Fruit fly (Drosophila melanogaster) whole organism, embryonic: ENCODE measurements around the gene CG13601.

Experiments used
- Awh ChIP-seq: fragments of 200-800 bp; sonication (Bioruptor generic); IDR thresholded peaks from 2 replicates; pipeline ENCODE4, ENCODE4 v1.3.6; 2022; ENCODE audit warnings: missing biosample characterization, missing genetic modification characterization
- Blimp-1 ChIP-seq: fragments of 200-800 bp; sonication (Bioruptor generic); optimal IDR thresholded peaks from 3 replicates; lab custom pipeline; 2018; ENCODE audit warnings: missing biosample characterization, missing genetic modification characterization, mild to moderate bottlenecking, moderate library complexity, missing genetic modification reagents
- CG10366 ChIP-seq: fragments of 200-800 bp; sonication (Bioruptor generic); IDR thresholded peaks from 2 replicates; pipeline ENCODE4 v1.3.6; 2022; ENCODE audit warnings: missing biosample characterization, missing genetic modification characterization
- CG12219 ChIP-seq: fragments of 200-800 bp; sonication (Bioruptor generic); optimal IDR thresholded peaks from 3 replicates; lab custom pipeline; 2018; ENCODE audit warnings: missing biosample characterization, mild to moderate bottlenecking, missing genetic modification characterization
- CG12942 ChIP-seq: fragments of 200-800 bp; sonication (Bioruptor generic); optimal IDR thresholded peaks from 3 replicates; lab custom pipeline; 2016; ENCODE audit warnings: missing biosample characterization, missing genetic modification characterization
- CG13296 ChIP-seq: fragments of 200-800 bp; sonication (Bioruptor generic); optimal IDR thresholded peaks from 3 replicates; lab custom pipeline; 2018; ENCODE audit warnings: missing biosample characterization, mild to moderate bottlenecking, missing genetic modification characterization
- CG13424 ChIP-seq: fragments of 200-800 bp; sonication (Bioruptor generic); optimal IDR thresholded peaks from 2 replicates; lab custom pipeline; 2019; ENCODE audit warnings: missing biosample characterization, mild to moderate bottlenecking, missing genetic modification characterization, moderate library complexity
- CG14441 ChIP-seq: fragments of 200-800 bp; sonication (Bioruptor generic); IDR thresholded peaks from 2 replicates; pipeline ENCODE4 v1.3.6; 2022; ENCODE audit warnings: missing biosample characterization, missing genetic modification characterization
- CG17359 ChIP-seq: fragments of 200-800 bp; sonication (Bioruptor generic); optimal IDR thresholded peaks from 3 replicates; lab custom pipeline; 2018; ENCODE audit warnings: missing biosample characterization, mild to moderate bottlenecking, missing genetic modification characterization, moderate library complexity
- CG18619 ChIP-seq: fragments of 200-800 bp; sonication (Bioruptor generic); optimal IDR thresholded peaks from 3 replicates; lab custom pipeline; 2017; ENCODE audit warnings: missing biosample characterization, mild to moderate bottlenecking, missing genetic modification characterization
- CG2875 ChIP-seq: fragments of 200-800 bp; sonication (Bioruptor generic); optimal IDR thresholded peaks from 2 replicates; lab custom pipeline; 2017; ENCODE audit warnings: missing biosample characterization, mild to moderate bottlenecking, missing genetic modification characterization, missing genetic modification reagents
- CG3726 ChIP-seq: fragments of 200-800 bp; sonication (Bioruptor generic); IDR thresholded peaks from 3 replicates; pipeline ENCODE4, ENCODE4 v1.3.6; 2022; ENCODE audit warnings: missing biosample characterization, missing genetic modification characterization
- CG4328 ChIP-seq: fragments of 200-800 bp; sonication (Bioruptor generic); optimal IDR thresholded peaks from 3 replicates; lab custom pipeline; 2017; ENCODE audit warnings: missing biosample characterization, missing genetic modification reagents, missing genetic modification characterization
- CG6272 ChIP-seq: fragments of 200-800 bp; sonication (Bioruptor generic); IDR thresholded peaks from 2 replicates; pipeline ENCODE4 v1.3.6; 2022; ENCODE audit warnings: missing biosample characterization, missing genetic modification characterization
- CG7372 ChIP-seq: fragments of 200-800 bp; sonication (Bioruptor generic); IDR thresholded peaks from 2 replicates; pipeline ENCODE4 v1.3.6; 2022; ENCODE audit warnings: missing biosample characterization, missing genetic modification characterization
- CG8388 ChIP-seq: fragments of 200-800 bp; sonication (Bioruptor generic); optimal IDR thresholded peaks from 2 replicates; lab custom pipeline; 2019; ENCODE audit warnings: missing biosample characterization, mild to moderate bottlenecking, missing genetic modification characterization, moderate library complexity
- CG8924 ChIP-seq: fragments of 200-800 bp; optimal IDR thresholded peaks from 3 replicates; lab custom pipeline; 2019; ENCODE audit warnings: missing biosample characterization, mild to moderate bottlenecking, missing genetic modification characterization, moderate library complexity
- CG9215 ChIP-seq: fragments of 200-800 bp; sonication (Bioruptor generic); IDR thresholded peaks from 2 replicates; pipeline ENCODE4 v1.3.6; 2022; ENCODE audit warnings: missing biosample characterization, missing genetic modification characterization
- CkIIα-i1 ChIP-seq: fragments of 200-800 bp; sonication (Bioruptor generic); IDR thresholded peaks from 2 replicates; pipeline ENCODE4 v1.3.6; 2022; ENCODE audit warnings: missing biosample characterization, missing genetic modification characterization
- CoRest ChIP-seq: fragments of 200-800 bp; sonication (Bioruptor generic); optimal IDR thresholded peaks from 3 replicates; lab custom pipeline; 2018; ENCODE audit warnings: missing biosample characterization, mild to moderate bottlenecking, missing genetic modification characterization, moderate library complexity
- D ChIP-seq, 2 experiments: fragments of 200-800 bp in 1 of 2; fragments of >200 bp in 1 of 2; sonication (Bioruptor generic) in 1 of 2; optimal IDR thresholded peaks; 2 replicates in 1 of 2; 3 replicates in 1 of 2; lab custom pipeline; 2017; ENCODE audit warnings: mild to moderate bottlenecking in 1 of 2, missing biosample characterization in 1 of 2, missing genetic modification characterization in 1 of 2, missing genetic modification reagents in 1 of 2
- Deaf1 ChIP-seq: fragments of 200-800 bp; optimal IDR thresholded peaks from 3 replicates; lab custom pipeline; 2019; ENCODE audit warnings: missing biosample characterization, mild to moderate bottlenecking, missing genetic modification characterization, moderate library complexity
- E2f1 ChIP-seq: fragments of 200-800 bp; sonication (Bioruptor generic); IDR thresholded peaks from 2 replicates; pipeline ENCODE4 v1.3.6; 2022; ENCODE audit warnings: missing biosample characterization, missing genetic modification characterization
- Fer2 ChIP-seq: fragments of 200-800 bp; sonication (Bioruptor generic); optimal IDR thresholded peaks from 2 replicates; lab custom pipeline; 2018; ENCODE audit warnings: missing biosample characterization, mild to moderate bottlenecking, missing genetic modification characterization, moderate library complexity
- Hmr ChIP-seq: fragments of 200-800 bp; sonication (Bioruptor generic); optimal IDR thresholded peaks from 3 replicates; lab custom pipeline; 2017; ENCODE audit warnings: mild to moderate bottlenecking, missing biosample characterization, missing genetic modification reagents, missing genetic modification characterization
- Hr78 ChIP-seq, 2 experiments: fragments of 200-800 bp in 1 of 2; fragments of >200 bp in 1 of 2; sonication (Bioruptor generic) in 1 of 2; optimal IDR thresholded peaks; 2 replicates each; lab custom pipeline; 2017 to 2019; ENCODE audit warnings: missing biosample characterization in 2 of 2, missing genetic modification characterization in 2 of 2, mild to moderate bottlenecking in 1 of 2, moderate library complexity in 1 of 2
- Hsf ChIP-seq: fragments of 200-800 bp; sonication (Bioruptor generic); optimal IDR thresholded peaks from 3 replicates; lab custom pipeline; 2016; ENCODE audit warnings: missing biosample characterization, missing genetic modification characterization
- NC2α ChIP-seq: fragments of 200-800 bp; sonication (Bioruptor generic); optimal IDR thresholded peaks from 2 replicates; lab custom pipeline; 2016; ENCODE audit warnings: missing biosample characterization, missing genetic modification characterization
- Oaz ChIP-seq: fragments of 200-800 bp; sonication (Bioruptor generic); IDR thresholded peaks from 2 replicates; pipeline ENCODE4 v1.3.6; 2022; ENCODE audit warnings: missing biosample characterization, missing genetic modification characterization
- Pdp1 ChIP-seq, 2 experiments: fragments of 200-800 bp; sonication (Bioruptor generic); optimal IDR thresholded peaks; 3 replicates each; lab custom pipeline; 2016; ENCODE audit warnings: missing biosample characterization in 2 of 2, missing genetic modification characterization in 2 of 2, mild to moderate bottlenecking in 1 of 2, moderate library complexity in 1 of 2
- Sry-δ ChIP-seq: fragments of 200-800 bp; sonication (Bioruptor generic); optimal IDR thresholded peaks from 2 replicates; lab custom pipeline; 2016; ENCODE audit warnings: missing biosample characterization, missing genetic modification characterization
- Vsx1 ChIP-seq: fragments of 200-800 bp; sonication (Bioruptor generic); optimal IDR thresholded peaks from 2 replicates; lab custom pipeline; 2017; ENCODE audit warnings: missing biosample characterization, mild to moderate bottlenecking, missing genetic modification characterization, missing genetic modification reagents
- aop ChIP-seq: fragments of 200-800 bp; sonication (Bioruptor generic); IDR thresholded peaks from 2 replicates; pipeline ENCODE4 v1.3.6; 2022; ENCODE audit warnings: missing biosample characterization, missing genetic modification characterization
- cato ChIP-seq: fragments of 200-800 bp; sonication (Bioruptor generic); optimal IDR thresholded peaks from 2 replicates; lab custom pipeline; 2016; ENCODE audit warnings: missing biosample characterization, missing genetic modification characterization, borderline replicate concordance
- dmrt11E ChIP-seq: fragments of 200-800 bp; sonication (Bioruptor generic); optimal IDR thresholded peaks from 3 replicates; lab custom pipeline; 2018; ENCODE audit warnings: missing biosample characterization, mild to moderate bottlenecking, missing genetic modification characterization, moderate library complexity
- fd102C ChIP-seq: fragments of 200-800 bp; sonication (Bioruptor generic); optimal IDR thresholded peaks from 2 replicates; lab custom pipeline; 2018; ENCODE audit warnings: missing biosample characterization, mild to moderate bottlenecking, missing genetic modification characterization, moderate library complexity
- fd64A ChIP-seq: fragments of 200-800 bp; sonication (Bioruptor generic); optimal IDR thresholded peaks from 3 replicates; lab custom pipeline; 2018; ENCODE audit warnings: missing biosample characterization, mild to moderate bottlenecking, missing genetic modification characterization
- hkb ChIP-seq, 2 experiments: fragments of 200-800 bp in 1 of 2; fragments of >200 bp in 1 of 2; sonication (Bioruptor generic) in 1 of 2; IDR thresholded peaks in 1 of 2; optimal IDR thresholded peaks in 1 of 2; 2 replicates each; pipeline versions ENCODE4 v1.3.6 to Lab custom; 2017 to 2022; ENCODE audit warnings: missing biosample characterization in 1 of 2, missing genetic modification characterization in 1 of 2
- ind ChIP-seq: fragments of 200-800 bp; sonication (Bioruptor generic); optimal IDR thresholded peaks from 3 replicates; lab custom pipeline; 2016; ENCODE audit warnings: missing biosample characterization, missing genetic modification characterization
- kay ChIP-seq: fragments of 200-800 bp; sonication (Bioruptor generic); optimal IDR thresholded peaks from 2 replicates; lab custom pipeline; 2016; ENCODE audit warnings: missing biosample characterization, missing genetic modification characterization
- knrl ChIP-seq: fragments of 200-800 bp; sonication (Bioruptor generic); IDR thresholded peaks from 3 replicates; pipeline ENCODE4 v1.3.6; 2022; ENCODE audit warnings: missing biosample characterization, missing genetic modification characterization; ENCODE audit not compliant: partially characterized antibody
- org-1 ChIP-seq: fragments of 200-800 bp; sonication (Bioruptor generic); optimal IDR thresholded peaks from 2 replicates; lab custom pipeline; 2017; ENCODE audit warnings: missing biosample characterization, missing genetic modification characterization
- ranshi ChIP-seq: fragments of 200-800 bp; sonication (Bioruptor generic); IDR thresholded peaks from 2 replicates; pipeline ENCODE4 v1.3.6; 2022; ENCODE audit warnings: missing biosample characterization, missing genetic modification characterization
- sna ChIP-seq: fragments of 200-800 bp; sonication (Bioruptor generic); IDR thresholded peaks from 2 replicates; pipeline ENCODE4 v1.3.6; 2022; ENCODE audit warnings: missing biosample characterization, missing genetic modification characterization; ENCODE audit not compliant: partially characterized antibody
- sug ChIP-seq: fragments of 200-800 bp; optimal IDR thresholded peaks from 2 replicates; lab custom pipeline; 2019; ENCODE audit warnings: missing biosample characterization, mild to moderate bottlenecking, missing genetic modification characterization, moderate library complexity
- tap ChIP-seq: fragments of 200-800 bp; optimal IDR thresholded peaks from 3 replicates; lab custom pipeline; 2019; ENCODE audit warnings: missing biosample characterization, mild to moderate bottlenecking, missing genetic modification characterization, moderate library complexity
- tin ChIP-seq: fragments of 200-800 bp; sonication (Bioruptor generic); optimal IDR thresholded peaks from 3 replicates; lab custom pipeline; 2016; ENCODE audit warnings: missing biosample characterization, missing genetic modification characterization
- usp ChIP-seq: fragments of >200 bp; optimal IDR thresholded peaks from 2 replicates; lab custom pipeline; 2017; ENCODE audit warnings: missing biosample characterization, missing genetic modification characterization
- vvl ChIP-seq: fragments of 200-800 bp; sonication (Bioruptor generic); IDR thresholded peaks from 2 replicates; pipeline ENCODE4 v1.3.6; 2022; ENCODE audit warnings: missing biosample characterization, missing genetic modification characterization

The CG13601 gene

dm6 chr3R:23947002-23947401, 19.6 kb upstream of the CG13601 start (continued):
- peak; percentile 34 for TF ChIP-seq org-1 (GFP tag; lab: Kevin White, UChicago)
- TF ChIP-seq Awh = peak; percentile 32; the same call in 1 of the 2 replicates
- no peak for TF ChIP-seq dmrt11E (tag; lab: Kevin White, UChicago)
- peak; percentile 2 for TF ChIP-seq CoRest (tag; lab: Kevin White, UChicago)
- TF ChIP-seq CG9215 (GFP tag; lab: Robert Waterston, UW) = no peak
- TF ChIP-seq CG8388 (GFP tag; lab: Kevin White, UChicago) = no peak
- TF ChIP-seq Fer2 = no peak
- TF ChIP-seq CG7372 (GFP tag; lab: Robert Waterston, UW) = no peak
- no peak for TF ChIP-seq Sry-δ
- TF ChIP-seq CG6272 (GFP tag; lab: Robert Waterston, UW) = no peak
- TF ChIP-seq tap = peak; percentile 12
- peak; percentile 10 for TF ChIP-seq Vsx1 (GFP tag; lab: Kevin White, UChicago)
- TF ChIP-seq ranshi (GFP tag; lab: Robert Waterston, UW) = no peak
- TF ChIP-seq sug = no peak
- TF ChIP-seq knrl (GFP tag; lab: Robert Waterston, UW) = no peak
- TF ChIP-seq sna (GFP tag; lab: Robert Waterston, UW) = no peak
- TF ChIP-seq CG3726 = no peak
- peak; percentile 29 for TF ChIP-seq CG12219 (GFP tag; lab: Kevin White, UChicago)
- peak; percentile 36 for TF ChIP-seq CG4328 (GFP tag; lab: Kevin White, UChicago)
- no peak for TF ChIP-seq cato
- no peak for TF ChIP-seq Hmr
- TF ChIP-seq CkIIα-i1 (GFP tag; lab: Robert Waterston, UW) = no peak
- TF ChIP-seq D (optimal IDR thresholded peaks at IDR 0.05; lab: Kevin White, UChicago) = no peak
- peak; percentile 27 for TF ChIP-seq D (GFP tag; optimal IDR thresholded peaks at IDR 0.05; lab: Kevin White, UChicago)
- no peak for TF ChIP-seq kay (GFP tag; lab: Kevin White, UChicago)
- no peak for TF ChIP-seq E2f1 (GFP tag; lab: Robert Waterston, UW)
- TF ChIP-seq CG18619 (GFP tag; lab: Kevin White, UChicago) = peak; percentile 3
- TF ChIP-seq fd102C = no peak
- peak; percentile 31 for TF ChIP-seq CG13424 (tag; lab: Kevin White, UChicago)
- no peak for TF ChIP-seq Deaf1
- no peak for TF ChIP-seq usp (GFP tag; lab: Kevin White, UChicago)
- no peak for TF ChIP-seq tin (GFP tag; lab: Kevin White, UChicago)
- TF ChIP-seq CG17359 (tag; lab: Kevin White, UChicago) = peak; percentile 18
- peak; percentile 56 for TF ChIP-seq fd64A (GFP tag; lab: Kevin White, UChicago)
- TF ChIP-seq aop (GFP tag; lab: Robert Waterston, UW) = no peak
- peak in 1 of 2 experiments; percentile 39 for TF ChIP-seq Hr78 (GFP tag; optimal IDR thresholded peaks at IDR 0.05; lab: Kevin White, UChicago)
- TF ChIP-seq Hsf (GFP tag; lab: Kevin White, UChicago) = no peak
- peak; percentile 2 for TF ChIP-seq CG8924 (tag; lab: Kevin White, UChicago)
- TF ChIP-seq NC2α (GFP tag; lab: Kevin White, UChicago) = no peak
- TF ChIP-seq Oaz (GFP tag; lab: Robert Waterston, UW) = no peak
- TF ChIP-seq CG14441 (GFP tag; lab: Robert Waterston, UW) = no peak
- TF ChIP-seq CG10366 (GFP tag; lab: Robert Waterston, UW) = no peak
- TF ChIP-seq CG13296 (GFP tag; lab: Kevin White, UChicago) = peak; percentile 29
- no peak for TF ChIP-seq ind
- no peak for TF ChIP-seq hkb (optimal IDR thresholded peaks at IDR 0.05; lab: Kevin White, UChicago)
- 0 out of 2 replicates have a peak, but pooled peaks have one; percentile 15 for TF ChIP-seq hkb (GFP tag; IDR thresholded peaks at IDR 0.05; lab: Robert Waterston, UW)
- peak; percentile 22 for TF ChIP-seq Blimp-1 (GFP tag; lab: Kevin White, UChicago)
- no peak for TF ChIP-seq CG12942 (GFP tag; lab: Kevin White, UChicago)
- peak; percentile 43 for TF ChIP-seq CG2875 (GFP tag; lab: Kevin White, UChicago)
- no peak for TF ChIP-seq Pdp1 (GFP tag; optimal IDR thresholded peaks at IDR 0.05; lab: Kevin White, UChicago)
- 0 out of 2 replicates have a peak, but pooled peaks have one; percentile 15 for TF ChIP-seq vvl (GFP tag; lab: Robert Waterston, UW)
